Worm (Caenorhabditis elegans): ENCODE results near the gene ZK673.4.
A peak's percentile ranks its signal among the peaks of the same experiment; 100 is the strongest.

The ZK673.4 gene

ce11 chrII:10449707-10450106 lies 3.0 kb upstream of the ZK673.4 start, which contains the start of gene lin-56:
Gene lin-56 (plus strand): TSS chrII:10450007.
- TF ChIP-seq unc-55 (GFP tag; optimal IDR thresholded peaks at IDR 0.05) = no peak
- TF ChIP-seq zag-1 (tag; optimal IDR thresholded peaks at IDR 0.05) = no peak
- TF ChIP-seq nhr-237 (tag; optimal IDR thresholded peaks at IDR 0.05) = no peak
- no peak for TF ChIP-seq nhr-11 (tag; optimal IDR thresholded peaks at IDR 0.05)
- TF ChIP-seq Y55F3AM.14 (GFP tag; optimal IDR thresholded peaks at IDR 0.05) = no peak
- TF ChIP-seq skn-1 (tag; optimal IDR thresholded peaks at IDR 0.05) = no peak
- TF ChIP-seq peb-1 (tag; optimal IDR thresholded peaks at IDR 0.05) = no peak
- no peak for TF ChIP-seq unc-62 (GFP tag; optimal IDR thresholded peaks at IDR 0.05)
- TF ChIP-seq ztf-1 (GFP tag; conservative IDR thresholded peaks at IDR 0.05) = no peak
- no peak for TF ChIP-seq elt-3 (tag; optimal IDR thresholded peaks at IDR 0.05)
- TF ChIP-seq fos-1 (tag; optimal IDR thresholded peaks at IDR 0.05) = no peak
- no peak for TF ChIP-seq C34F6.9 (tag; optimal IDR thresholded peaks at IDR 0.05)
- no peak for TF ChIP-seq ztf-11 (tag; optimal IDR thresholded peaks at IDR 0.05)

- TF ChIP-seq nhr-237 (tag; optimal IDR thresholded peaks at IDR 0.05) (no peak), nhr-6 (tag; optimal IDR thresholded peaks at IDR 0.05) (peak; percentile 15), nhr-21 (tag; optimal IDR thresholded peaks at IDR 0.05) (peak; percentile 24), skn-1 (tag; optimal IDR thresholded peaks at IDR 0.05) (no peak), ztf-4 (tag; optimal IDR thresholded peaks at IDR 0.05) (peak; percentile 60), lsy-2 (tag; optimal IDR thresholded peaks at IDR 0.05) (peak in 1 of 2 experiments; percentile 28), nhr-129 (tag; optimal IDR thresholded peaks at IDR 0.05) (peak; percentile 0), C34F6.9 (tag; optimal IDR thresholded peaks at IDR 0.05) (peak; percentile 49), unc-55 (GFP tag; optimal IDR thresholded peaks at IDR 0.05) (peak; percentile 14), dmd-4 (tag; optimal IDR thresholded peaks at IDR 0.05) (no peak), nhr-23 (tag; optimal IDR thresholded peaks at IDR 0.05) (no peak), crh-2 (tag; optimal IDR thresholded peaks at IDR 0.05) (peak; percentile 23), nhr-25 (tag; optimal IDR thresholded peaks at IDR 0.05) (peak; percentile 36), ztf-1 (GFP tag; conservative IDR thresholded peaks at IDR 0.05) (no peak), mdl-1 (tag; optimal IDR thresholded peaks at IDR 0.05) (no peak), sma-9 (GFP tag; optimal IDR thresholded peaks at IDR 0.05) (peak; percentile 12), sma-9 (tag; optimal IDR thresholded peaks at IDR 0.05) (no peak), sem-4 (tag; optimal IDR thresholded peaks at IDR 0.05) (no peak), unc-39 (tag; optimal IDR thresholded peaks at IDR 0.05) (no peak), alr-1 (tag; optimal IDR thresholded peaks at IDR 0.05) (no peak)
Measured at ce11 chrII:10450335-10450734, 2.4 kb upstream of the ZK673.4 start.

DNA sequence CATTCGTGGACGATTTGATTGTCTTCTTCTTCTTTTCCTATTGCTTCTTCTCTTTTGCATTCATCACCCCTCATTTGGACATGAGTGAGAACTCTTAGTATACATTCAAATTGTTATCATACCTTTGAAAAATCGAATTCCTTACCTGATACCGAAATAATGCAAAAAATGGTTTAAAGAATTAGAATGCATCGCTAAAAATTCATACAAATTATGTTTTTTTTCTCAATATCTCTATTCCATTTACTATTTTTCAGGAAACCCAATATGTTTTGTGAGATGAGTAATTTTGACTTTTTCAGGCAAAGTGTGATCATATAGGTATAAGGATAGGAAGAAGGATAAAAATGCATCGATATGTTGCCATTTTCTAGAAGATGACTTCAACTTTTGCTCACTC lies 4.3 kb downstream of the ZK673.4 start, which contains the start of gene ZK673.11:
ZK673.11 (plus strand) TSS at position 301 of the 400 bp plus-strand sequence.
- TF ChIP-seq nhr-6 (tag; optimal IDR thresholded peaks at IDR 0.05) (no peak), peb-1 (tag; optimal IDR thresholded peaks at IDR 0.05) (no peak), fos-1 (tag; optimal IDR thresholded peaks at IDR 0.05) (no peak), gmeb-1 (tag; optimal IDR thresholded peaks at IDR 0.05) (no peak), ztf-4 (tag; optimal IDR thresholded peaks at IDR 0.05) (no peak)

DNA sequence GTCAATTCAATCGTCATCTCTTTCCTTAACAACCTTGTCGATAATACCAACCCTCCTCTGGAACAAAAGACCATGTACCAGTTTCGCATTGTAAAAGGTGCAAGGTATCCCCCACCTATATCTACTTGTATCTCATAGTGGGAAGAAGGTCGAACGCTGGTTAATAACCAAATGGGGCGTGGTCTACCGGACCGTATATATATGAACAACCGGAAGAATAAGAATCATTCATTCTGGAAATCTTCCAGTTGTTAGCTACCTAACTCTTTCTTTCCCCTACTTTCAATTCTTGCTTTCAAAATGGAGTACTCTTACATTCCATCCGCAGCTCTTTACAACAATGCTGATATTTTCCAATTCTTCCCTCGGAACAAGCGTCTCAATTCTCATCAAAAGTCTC lies 8.5 kb downstream of the ZK673.4 start, which contains the start of gene ZK673.5:
ZK673.5 (plus strand) TSS at position 301 of the 400 bp plus-strand sequence.
- no peak for TF ChIP-seq fos-1 (tag; optimal IDR thresholded peaks at IDR 0.05)
- TF ChIP-seq mbf-1 (tag; optimal IDR thresholded peaks at IDR 0.05) = no peak
- TF ChIP-seq skn-1 (tag; optimal IDR thresholded peaks at IDR 0.05) = no peak
- no peak for TF ChIP-seq ama-1 (optimal IDR thresholded peaks at IDR 0.05)
- TF ChIP-seq mdl-1 (tag; optimal IDR thresholded peaks at IDR 0.05) = no peak
- no peak for TF ChIP-seq Y55F3AM.14 (GFP tag; optimal IDR thresholded peaks at IDR 0.05)
- TF ChIP-seq ztf-4 (tag; optimal IDR thresholded peaks at IDR 0.05) = no peak
- TF ChIP-seq snpc-4 (tag; optimal IDR thresholded peaks at IDR 0.05) = no peak
- no peak for TF ChIP-seq blmp-1 (tag; optimal IDR thresholded peaks at IDR 0.05; ENCODE audit: insufficient read depth)
- no peak for TF ChIP-seq C34F6.9 (tag; optimal IDR thresholded peaks at IDR 0.05)
- no peak for TF ChIP-seq peb-1 (tag; optimal IDR thresholded peaks at IDR 0.05)
- TF ChIP-seq lsy-2 (tag; optimal IDR thresholded peaks at IDR 0.05) = no peak
- no peak for TF ChIP-seq ceh-16 (tag; optimal IDR thresholded peaks at IDR 0.05)

DNA sequence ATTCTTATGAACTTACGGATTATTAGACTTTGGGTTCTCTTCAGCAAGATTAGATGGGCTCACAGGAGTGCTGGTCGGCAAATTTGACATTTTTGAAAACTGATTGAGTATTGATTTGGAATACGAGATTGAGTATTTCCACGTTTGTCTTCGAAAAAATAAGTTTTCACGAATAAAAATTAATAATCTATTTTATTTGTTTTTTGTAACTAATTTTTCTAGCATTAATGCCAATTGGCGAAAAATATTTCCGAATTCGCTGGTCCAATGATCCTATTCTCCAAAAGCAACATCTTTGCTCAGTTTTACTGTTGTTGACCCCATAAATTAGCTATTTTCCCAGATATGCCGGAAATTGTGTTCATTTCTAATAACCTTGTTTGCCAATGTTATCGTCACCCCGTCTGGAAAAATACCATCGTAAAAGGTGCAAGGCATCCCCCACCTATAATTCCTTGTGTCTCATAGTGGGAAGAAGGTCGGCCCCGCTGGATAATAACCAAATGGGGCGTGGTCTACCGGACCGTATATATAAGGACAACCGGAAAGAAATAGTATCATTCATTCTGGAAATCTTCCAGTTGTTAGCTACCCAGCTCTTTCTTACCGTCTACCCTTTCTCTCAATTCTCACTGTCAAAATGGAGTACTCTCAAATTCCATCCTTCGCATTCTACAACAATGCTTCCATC lies 11.7 kb downstream of the ZK673.4 start, which contains the start of the genes ZK673.6 and sdz-37:
ZK673.6 (minus strand) TSS at position 101 of the 691 bp plus-strand sequence.
sdz-37 (plus strand) TSS at position 641 of the 691 bp plus-strand sequence.
- TF ChIP-seq gmeb-1 (tag; optimal IDR thresholded peaks at IDR 0.05) (no peak), mdl-1 (tag; optimal IDR thresholded peaks at IDR 0.05) (no peak), nhr-237 (tag; optimal IDR thresholded peaks at IDR 0.05) (no peak), ceh-16 (tag; optimal IDR thresholded peaks at IDR 0.05) (no peak)
